Fruit fly (Drosophila melanogaster) whole organism: ENCODE measurements around the gene Gr36c.

Source experiments
- CG8478 ChIP-seq: fragments of >200 bp; optimal IDR thresholded peaks from 2 replicates; lab custom pipeline; 2018; ENCODE audit warnings: inconsistent platforms
- Dll ChIP-seq: fragments of >200 bp; optimal IDR thresholded peaks from 2 replicates; lab custom pipeline; 2017
- EcR ChIP-seq, 2 experiments: fragments of >200 bp; optimal IDR thresholded peaks; 2 replicates each; lab custom pipeline; 2017; ENCODE audit warnings: missing biosample characterization in 2 of 2, missing genetic modification characterization in 2 of 2, missing genetic modification reagents in 2 of 2
- pan ChIP-seq: fragments of >200 bp; optimal IDR thresholded peaks from 2 replicates; lab custom pipeline; 2017
- psq ChIP-seq: fragments of >200 bp; optimal IDR thresholded peaks from 2 replicates; lab custom pipeline; 2017
- usp ChIP-seq: fragments of >200 bp; optimal IDR thresholded peaks from 2 replicates; lab custom pipeline; 2017; ENCODE audit warnings: missing biosample characterization, missing genetic modification characterization, mixed read lengths

- TF ChIP-seq EcR (GFP tag; optimal IDR thresholded peaks at IDR 0.05; lab: Kevin White, UChicago) (no peak), Dll (lab: Kevin White, UChicago) (no peak), psq (no peak), usp (GFP tag; lab: Kevin White, UChicago) (no peak), CG8478 (lab: Kevin White, UChicago) (no peak), pan (lab: Kevin White, UChicago) (no peak)
Observed at dm6 chr2L:17223493-17223892, 43.4 kb downstream of the Gr36c start.
